Worm (Caenorhabditis elegans): ENCODE data around the gene glr-1.

Gene glr-1

DNA sequence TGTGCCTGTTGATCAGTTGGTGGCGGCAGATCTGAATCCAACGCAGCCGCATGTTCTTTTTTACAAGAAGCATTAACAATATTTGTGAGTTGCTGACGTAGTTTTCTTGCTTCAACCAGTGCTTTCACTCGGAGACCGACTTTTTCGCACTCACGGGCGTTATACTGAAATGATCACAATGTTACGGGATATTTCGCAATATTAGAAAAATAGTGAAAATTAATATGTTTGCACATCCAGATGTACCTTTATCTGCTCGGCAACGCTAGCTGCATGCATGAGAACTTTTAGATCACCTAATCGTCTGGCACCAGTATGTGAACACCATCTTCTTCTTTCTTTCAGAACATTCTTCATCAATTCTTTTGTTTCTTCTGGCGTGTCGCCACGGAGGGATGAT lies 22.8 kb upstream of the glr-1 start:
- TF ChIP-seq zip-4 (GFP tag; optimal IDR thresholded peaks at IDR 0.05) (no peak), efl-1 (optimal IDR thresholded peaks at IDR 0.05) (no peak), efl-1 (GFP tag; optimal IDR thresholded peaks at IDR 0.05 in 1 of 2) (peak in 1 of 2 experiments; percentile 23), lin-13 (GFP tag; optimal IDR thresholded peaks at IDR 0.05) (no peak), fkh-4 (tag; optimal IDR thresholded peaks at IDR 0.05; ENCODE audit: borderline replicate concordance) (no peak)

ce11 chrIII:8609683-8610082 lies 21.2 kb upstream of the glr-1 start, which contains the start of gene C06E1.9:
Gene C06E1.9, minus strand, starts transcription at chrIII:8609783.
- TF ChIP-seq ceh-63 (GFP tag; optimal IDR thresholded peaks at IDR 0.05) (no peak), egl-27 (tag; optimal IDR thresholded peaks at IDR 0.05) (no peak), pax-3 (tag; optimal IDR thresholded peaks at IDR 0.05) (no peak), zag-1 (tag; optimal IDR thresholded peaks at IDR 0.05) (no peak), aha-1 (tag; optimal IDR thresholded peaks at IDR 0.05) (no peak), F16B12.6 (tag; optimal IDR thresholded peaks at IDR 0.05) (no peak), sptf-1 (tag; optimal IDR thresholded peaks at IDR 0.05) (no peak), aly-2 (tag; optimal IDR thresholded peaks at IDR 0.05) (no peak), pag-3 (tag; optimal IDR thresholded peaks at IDR 0.05; ENCODE audit: borderline replicate concordance, insufficient read depth) (no peak), sup-37 (GFP tag; optimal IDR thresholded peaks at IDR 0.05) (no peak), elt-3 (tag; optimal IDR thresholded peaks at IDR 0.05) (no peak), nhr-90 (tag; optimal IDR thresholded peaks at IDR 0.05; ENCODE audit: poor library complexity) (no peak), nhr-85 (tag) (no peak), fos-1 (tag; optimal IDR thresholded peaks at IDR 0.05) (no peak), egl-13 (tag; optimal IDR thresholded peaks at IDR 0.05) (no peak), nhr-19 (GFP tag; conservative IDR thresholded peaks at IDR 0.05) (no peak)

DNA sequence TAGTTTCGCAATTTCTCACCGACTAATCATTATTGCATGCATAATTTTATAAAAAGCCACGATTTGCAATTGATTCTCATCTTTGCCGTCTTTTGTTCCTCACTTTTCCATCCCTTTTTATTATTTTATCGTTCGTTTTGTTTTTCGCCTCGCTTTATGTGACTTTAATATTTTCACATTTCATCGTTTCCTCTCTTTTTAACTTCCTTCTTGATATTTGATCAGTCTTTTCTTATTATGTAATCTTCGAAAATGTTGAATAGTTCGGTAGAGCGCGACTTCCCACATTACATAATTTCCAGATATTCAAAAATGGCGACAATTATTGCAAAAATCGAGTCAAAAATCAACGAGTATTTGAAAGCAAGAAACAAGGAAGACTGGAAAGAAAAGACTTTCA lies 17.1 kb upstream of the glr-1 start, which contains the start of gene C06E1.1:
Gene C06E1.1, plus strand, starts transcription at position 301 of the 400 bp plus-strand sequence.
- TF ChIP-seq ceh-8 (GFP tag; optimal IDR thresholded peaks at IDR 0.05) (no peak), lin-39 (tag; optimal IDR thresholded peaks at IDR 0.05) (no peak), sox-4 (tag; optimal IDR thresholded peaks at IDR 0.05) (no peak), nhr-71 (tag; optimal IDR thresholded peaks at IDR 0.05) (no peak), fkh-10 (GFP tag; optimal IDR thresholded peaks at IDR 0.05) (no peak), ceh-82 (tag; optimal IDR thresholded peaks at IDR 0.05) (no peak), C04F5.9 (tag; optimal IDR thresholded peaks at IDR 0.05) (no peak), hpl-2 (GFP tag; optimal IDR thresholded peaks at IDR 0.05) (no peak), nhr-20 (tag; optimal IDR thresholded peaks at IDR 0.05) (no peak), nhr-76 (tag; optimal IDR thresholded peaks at IDR 0.05) (no peak), nhr-237 (tag; optimal IDR thresholded peaks at IDR 0.05) (no peak)

DNA sequence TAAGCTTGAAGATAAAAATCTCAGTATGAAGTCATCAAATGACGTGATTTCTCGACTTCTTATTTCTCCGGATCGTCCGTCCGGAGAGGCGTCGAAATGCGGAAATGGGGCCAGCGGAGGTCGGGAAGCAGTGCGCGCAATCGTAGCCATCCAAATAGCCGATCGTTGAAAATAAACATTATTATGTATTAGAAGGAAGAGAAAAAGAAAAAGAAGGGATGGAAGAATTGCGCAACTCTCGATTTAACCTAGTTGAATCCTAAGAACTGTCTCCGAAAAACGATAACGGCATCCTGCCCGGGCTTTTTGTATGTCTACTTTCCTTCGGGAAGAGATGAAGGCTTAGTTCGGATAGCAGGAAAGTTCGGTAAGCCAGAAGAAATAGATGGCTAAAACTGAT lies 13.7 kb upstream of the glr-1 start:
- TF ChIP-seq blmp-1 (tag; optimal IDR thresholded peaks at IDR 0.05) (peak; percentile 93), unc-62 (GFP tag; optimal IDR thresholded peaks at IDR 0.05) (no peak)

DNA sequence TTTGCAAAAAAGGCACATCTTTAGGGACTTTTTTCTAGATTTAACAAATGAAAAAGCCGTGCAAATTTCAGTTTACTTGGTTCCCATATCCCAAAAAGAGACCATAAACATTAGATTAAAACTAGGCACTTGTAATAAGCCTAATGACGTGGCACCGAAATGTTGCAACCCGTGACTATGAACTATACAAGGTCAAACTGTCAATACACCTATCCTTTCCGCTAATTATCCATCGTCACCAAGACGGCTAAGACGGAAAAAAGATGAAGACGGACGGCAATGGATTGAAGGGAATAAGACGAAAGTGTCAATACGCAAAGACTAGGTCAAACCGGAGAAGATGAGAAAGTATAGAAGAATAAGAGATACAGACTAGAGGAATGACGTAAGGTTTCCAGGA lies 10.5 kb upstream of the glr-1 start:
- TF ChIP-seq elt-2 (tag; optimal IDR thresholded peaks at IDR 0.05) (no peak), hpl-2 (GFP tag; optimal IDR thresholded peaks at IDR 0.05) (no peak), ceh-8 (GFP tag; optimal IDR thresholded peaks at IDR 0.05) (no peak), egl-27 (tag; optimal IDR thresholded peaks at IDR 0.05) (no peak), nhr-20 (tag; optimal IDR thresholded peaks at IDR 0.05) (peak; percentile 8), C16A3.4 (tag; optimal IDR thresholded peaks at IDR 0.05) (peak; percentile 19), mep-1 (tag; optimal IDR thresholded peaks at IDR 0.05) (peak; percentile 53), nhr-85 (tag) (peak; percentile 62), snu-23 (GFP tag; optimal IDR thresholded peaks at IDR 0.05) (peak; percentile 12), nhr-12 (tag; optimal IDR thresholded peaks at IDR 0.05) (no peak), Y116A8C.19 (tag; optimal IDR thresholded peaks at IDR 0.05; ENCODE audit: borderline replicate concordance) (no peak), blmp-1 (tag; optimal IDR thresholded peaks at IDR 0.05) (peak; percentile 94), rnt-1 (tag; optimal IDR thresholded peaks at IDR 0.05) (no peak), nhr-47 (tag; optimal IDR thresholded peaks at IDR 0.05) (no peak), vab-15 (tag; optimal IDR thresholded peaks at IDR 0.05) (no peak), unc-130 (tag; optimal IDR thresholded peaks at IDR 0.05) (no peak), fkh-8 (tag; optimal IDR thresholded peaks at IDR 0.05) (no peak), pag-3 (tag; optimal IDR thresholded peaks at IDR 0.05; ENCODE audit: borderline replicate concordance, insufficient read depth) (no peak), tlp-1 (tag; optimal IDR thresholded peaks at IDR 0.05) (no peak), ztf-4 (tag; optimal IDR thresholded peaks at IDR 0.05) (no peak)

All from whole organism, L1 larva.